Worm (Caenorhabditis elegans) whole organism, L1 larva: ENCODE measurements around the gene irld-14.

ENCODE experiments used
- C04F5.9 ChIP-seq: sonication (generic microtip); optimal IDR thresholded peaks from 2 replicates; lab custom pipeline; 2016; ENCODE audit warnings: missing genetic modification characterization, missing compliant biosample characterization
- aha-1 ChIP-seq: fragments of 150-350 bp; optimal IDR thresholded peaks from 2 replicates; lab custom pipeline; 2014; ENCODE audit warnings: missing biosample characterization, missing genetic modification characterization
- ama-1 ChIP-seq: fragments of 150-350 bp; optimal IDR thresholded peaks from 2 replicates; lab custom pipeline; 2014
- blmp-1 ChIP-seq: fragments of 150-350 bp; optimal IDR thresholded peaks from 2 replicates; lab custom pipeline; 2014; ENCODE audit warnings: missing biosample characterization, missing genetic modification characterization
- ceh-63 ChIP-seq: fragments of 200-800 bp; sonication (Bioruptor generic); optimal IDR thresholded peaks from 2 replicates; lab custom pipeline; 2018; ENCODE audit warnings: mild to moderate bottlenecking, missing genetic modification characterization, missing compliant biosample characterization
- ceh-8 ChIP-seq: fragments of 200-800 bp; sonication (Bioruptor generic); optimal IDR thresholded peaks from 2 replicates; lab custom pipeline; 2018; ENCODE audit warnings: mild to moderate bottlenecking, missing genetic modification characterization, moderate library complexity, missing compliant biosample characterization
- ceh-88 ChIP-seq: fragments of 200-800 bp; sonication (Bioruptor generic); IDR thresholded peaks from 2 replicates; pipeline ENCODE4 v1.3.6; 2022; ENCODE audit warnings: missing genetic modification characterization, missing compliant biosample characterization
- ces-1 ChIP-seq: fragments of 150-350 bp; optimal IDR thresholded peaks from 2 replicates; lab custom pipeline; 2014; ENCODE audit warnings: missing biosample characterization, missing genetic modification reagents, missing genetic modification characterization
- dsc-1 ChIP-seq: sonication (generic microtip); optimal IDR thresholded peaks from 2 replicates; lab custom pipeline; 2016; ENCODE audit warnings: mild to moderate bottlenecking, missing genetic modification characterization, missing compliant biosample characterization
- efl-1 ChIP-seq, 4 experiments: fragments of 150-350 bp; optimal IDR thresholded peaks in 3 of 4; peaks in 1 of 4; 1 replicate in 1 of 4; 2 replicates in 3 of 4; lab custom pipeline; 2014; ENCODE audit warnings: missing biosample characterization in 2 of 4, missing genetic modification characterization in 2 of 4, missing genetic modification reagents in 2 of 4
- egl-13 ChIP-seq: sonication (generic microtip); optimal IDR thresholded peaks from 2 replicates; lab custom pipeline; 2016; ENCODE audit warnings: missing genotype, missing genetic modification reagents, missing genetic modification characterization, missing compliant biosample characterization
- elt-2 ChIP-seq: sonication (generic microtip); optimal IDR thresholded peaks from 2 replicates; lab custom pipeline; 2016; ENCODE audit warnings: missing genetic modification characterization, mild to moderate bottlenecking, inconsistent platforms, missing compliant biosample characterization, missing genetic modification reagents
- elt-3 ChIP-seq, 6 experiments: fragments of 150-350 bp in 1 of 6; sonication (generic microtip); optimal IDR thresholded peaks; 2 replicates each; lab custom pipeline; 2017 to 2018; ENCODE audit warnings: missing biosample characterization in 6 of 6, missing genetic modification characterization in 6 of 6, inconsistent platforms in 1 of 6
- ets-5 ChIP-seq: fragments of 200-800 bp; sonication (Bioruptor generic); IDR thresholded peaks from 2 replicates; pipeline ENCODE4 v1.3.6; 2022; ENCODE audit warnings: missing genetic modification characterization, missing compliant biosample characterization
- fkh-4 ChIP-seq: sonication (generic microtip); optimal IDR thresholded peaks from 2 replicates; lab custom pipeline; 2016; ENCODE audit warnings: missing compliant biosample characterization, missing genetic modification characterization, borderline replicate concordance
- fkh-8 ChIP-seq: sonication (generic microtip); optimal IDR thresholded peaks from 2 replicates; lab custom pipeline; 2016; ENCODE audit warnings: mild to moderate bottlenecking, missing genetic modification characterization, missing compliant biosample characterization
- hlh-17 ChIP-seq: fragments of 200-800 bp; sonication (Bioruptor generic); optimal IDR thresholded peaks from 2 replicates; lab custom pipeline; 2018; ENCODE audit warnings: missing genetic modification characterization, mild to moderate bottlenecking, missing compliant biosample characterization, moderate library complexity, borderline replicate concordance
- hpl-2 ChIP-seq: fragments of 150-350 bp; optimal IDR thresholded peaks from 2 replicates; lab custom pipeline; 2014; ENCODE audit warnings: missing biosample characterization, missing genetic modification reagents, missing genetic modification characterization
- irx-1 ChIP-seq: sonication (generic microtip); optimal IDR thresholded peaks from 2 replicates; lab custom pipeline; 2016; ENCODE audit warnings: missing genetic modification characterization, missing compliant biosample characterization
- jun-1 ChIP-seq: fragments of 150-350 bp; optimal IDR thresholded peaks from 2 replicates; lab custom pipeline; 2014; ENCODE audit warnings: missing biosample characterization, missing genetic modification reagents, missing genetic modification characterization
- lin-15B ChIP-seq: fragments of 150-350 bp; sonication (generic microtip); optimal IDR thresholded peaks from 3 replicates; lab custom pipeline; 2014; ENCODE audit warnings: missing biosample characterization, missing genetic modification characterization
- lir-3 ChIP-seq: sonication (generic microtip); optimal IDR thresholded peaks from 2 replicates; lab custom pipeline; 2016; ENCODE audit warnings: mild to moderate bottlenecking, missing genetic modification characterization, moderate library complexity, missing compliant biosample characterization; ENCODE audit not compliant: poor library complexity
- lsy-2 ChIP-seq, 2 experiments: fragments of 150-350 bp; optimal IDR thresholded peaks; 2 replicates each; lab custom pipeline; 2014; ENCODE audit warnings: missing biosample characterization in 2 of 2, missing genetic modification characterization in 2 of 2
- mef-2 ChIP-seq: fragments of 150-350 bp; optimal IDR thresholded peaks from 2 replicates; lab custom pipeline; 2014; ENCODE audit warnings: missing biosample characterization, missing genetic modification characterization
- mep-1 ChIP-seq: fragments of 150-350 bp; optimal IDR thresholded peaks from 2 replicates; lab custom pipeline; 2014; ENCODE audit warnings: missing biosample characterization, missing genetic modification characterization
- nhr-11 ChIP-seq: fragments of 150-350 bp; optimal IDR thresholded peaks from 2 replicates; lab custom pipeline; 2014; ENCODE audit warnings: missing biosample characterization, missing genetic modification characterization
- nhr-12 ChIP-seq: sonication (generic microtip); optimal IDR thresholded peaks from 2 replicates; lab custom pipeline; 2017; ENCODE audit warnings: missing biosample characterization, missing genetic modification characterization
- nhr-19 ChIP-seq: fragments of 200-800 bp; sonication (Bioruptor generic); conservative IDR thresholded peaks from 2 replicates; pipeline ENCODE4 v1.3.6; 2022; ENCODE audit warnings: missing genetic modification characterization, missing compliant biosample characterization
- nhr-28 ChIP-seq: fragments of 150-350 bp; optimal IDR thresholded peaks from 2 replicates; lab custom pipeline; 2014; ENCODE audit warnings: missing biosample characterization, missing genetic modification characterization
- nhr-47 ChIP-seq: sonication (generic microtip); optimal IDR thresholded peaks from 2 replicates; lab custom pipeline; 2016; ENCODE audit warnings: mild to moderate bottlenecking, missing genetic modification characterization, moderate library complexity, missing compliant biosample characterization
- nhr-76 ChIP-seq: sonication (generic microtip); optimal IDR thresholded peaks from 2 replicates; lab custom pipeline; 2017; ENCODE audit warnings: missing biosample characterization, missing genetic modification characterization
- nhr-85 ChIP-seq: sonication (generic microtip); peaks from one replicate; lab custom pipeline; 2016; ENCODE audit warnings: missing genetic modification characterization, inconsistent platforms, missing compliant biosample characterization
- nhr-90 ChIP-seq: sonication (generic microtip); optimal IDR thresholded peaks from 2 replicates; lab custom pipeline; 2016; ENCODE audit warnings: mild to moderate bottlenecking, missing genetic modification characterization, missing compliant biosample characterization; ENCODE audit not compliant: poor library complexity
- pag-3 ChIP-seq: sonication (generic microtip); optimal IDR thresholded peaks from 2 replicates; lab custom pipeline; 2017; ENCODE audit warnings: missing genetic modification characterization, mild to moderate bottlenecking, missing compliant biosample characterization, antibody characterized with exemption, borderline replicate concordance; ENCODE audit not compliant: insufficient read depth
- pax-3 ChIP-seq: fragments of 200-800 bp; sonication (Bioruptor generic); optimal IDR thresholded peaks from 2 replicates; lab custom pipeline; 2018; ENCODE audit warnings: mild to moderate bottlenecking, missing genetic modification characterization, moderate library complexity, missing compliant biosample characterization
- pqm-1 ChIP-seq: sonication (generic microtip); optimal IDR thresholded peaks from 3 replicates; lab custom pipeline; 2017; ENCODE audit warnings: missing biosample characterization, missing genetic modification characterization
- rnt-1 ChIP-seq: sonication (generic microtip); optimal IDR thresholded peaks from 2 replicates; lab custom pipeline; 2016; ENCODE audit warnings: mild to moderate bottlenecking, missing genetic modification characterization, moderate library complexity, missing compliant biosample characterization
- sox-4 ChIP-seq: sonication (generic microtip); optimal IDR thresholded peaks from 2 replicates; lab custom pipeline; 2016; ENCODE audit warnings: missing genetic modification characterization, missing compliant biosample characterization
- sptf-1 ChIP-seq: fragments of 150-350 bp; optimal IDR thresholded peaks from 2 replicates; lab custom pipeline; 2014; ENCODE audit warnings: missing biosample characterization, missing genetic modification characterization
- tbx-2 ChIP-seq: sonication (generic microtip); optimal IDR thresholded peaks from 2 replicates; lab custom pipeline; 2016; ENCODE audit warnings: missing genetic modification characterization, missing compliant biosample characterization
- tlp-1 ChIP-seq: fragments of 150-350 bp; optimal IDR thresholded peaks from 2 replicates; lab custom pipeline; 2014; ENCODE audit warnings: missing biosample characterization, missing genetic modification characterization
- unc-62 ChIP-seq: fragments of 150-350 bp; optimal IDR thresholded peaks from 2 replicates; lab custom pipeline; 2014; ENCODE audit warnings: missing biosample characterization, missing genetic modification reagents, missing genetic modification characterization
- unc-86 ChIP-seq: sonication (generic microtip); optimal IDR thresholded peaks from 2 replicates; lab custom pipeline; 2016; ENCODE audit warnings: missing genetic modification characterization, missing compliant biosample characterization
- vab-15 ChIP-seq: sonication (generic microtip); optimal IDR thresholded peaks from 2 replicates; lab custom pipeline; 2017; ENCODE audit warnings: missing genotype, mild to moderate bottlenecking, missing genetic modification characterization, missing compliant biosample characterization
- xbp-1 ChIP-seq: sonication (generic microtip); optimal IDR thresholded peaks from 2 replicates; lab custom pipeline; 2016; ENCODE audit warnings: missing genetic modification characterization, missing compliant biosample characterization
- ztf-11 ChIP-seq, 2 experiments: sonication (generic microtip); optimal IDR thresholded peaks; 2 replicates each; lab custom pipeline; 2016 to 2017; ENCODE audit warnings: missing genetic modification characterization in 2 of 2, missing biosample characterization in 1 of 2, missing compliant biosample characterization in 1 of 2

Gene irld-14

ce11 chrV:15002184-15002690, 5.9 kb downstream of the irld-14 start, which contains the start of the genes fib-1 and mut-15 (continued):
- peak in 4 of 6 experiments; percentile 45 to 85 (median 66) for TF ChIP-seq elt-3 (tag; optimal IDR thresholded peaks at IDR 0.05; lab: Kevin White, UChicago)
- peak; percentile 88 for TF ChIP-seq unc-86 (tag; lab: Kevin White, UChicago)
- peak; percentile 93 for TF ChIP-seq dsc-1 (tag; lab: Kevin White, UChicago)
- TF ChIP-seq ceh-88 (GFP tag; lab: Robert Waterston, UW) = peak; percentile 77
- TF ChIP-seq tlp-1 (tag; lab: Kevin White, UChicago) = no peak
- no peak for TF ChIP-seq nhr-28 (tag; lab: Kevin White, UChicago)
- peak; percentile 92 for TF ChIP-seq vab-15 (tag; lab: Kevin White, UChicago)
- peak; percentile 86 for TF ChIP-seq lir-3 (tag; lab: Kevin White, UChicago)
- TF ChIP-seq ceh-63 = peak; percentile 78
- peak; percentile 56 for TF ChIP-seq mef-2 (tag; lab: Kevin White, UChicago)
- peak; percentile 2 for TF ChIP-seq aha-1 (tag; lab: Kevin White, UChicago)
- TF ChIP-seq egl-13 (tag; lab: Kevin White, UChicago) = peak; percentile 86
- peak; percentile 82 for TF ChIP-seq ceh-8 (GFP tag; lab: Kevin White, UChicago)
- TF ChIP-seq ces-1 (GFP tag; lab: Kevin White, UChicago) = no peak
- peak; percentile 95 to 98 for TF ChIP-seq lsy-2 (tag; optimal IDR thresholded peaks at IDR 0.05; lab: Kevin White, UChicago)
- TF ChIP-seq nhr-12 (tag; lab: Kevin White, UChicago) = no peak
- peak; percentile 81 for TF ChIP-seq fkh-4 (tag; lab: Kevin White, UChicago)
- TF ChIP-seq elt-2 (tag; lab: Kevin White, UChicago) = peak; percentile 68
- TF ChIP-seq nhr-90 (tag; lab: Kevin White, UChicago) = peak; percentile 94
- TF ChIP-seq sox-4 = peak; percentile 87
- no peak for TF ChIP-seq hlh-17
- TF ChIP-seq nhr-19 (GFP tag; lab: Robert Waterston, UW) = peak; percentile 92
- TF ChIP-seq fkh-8 (tag; lab: Kevin White, UChicago) = peak; percentile 98
- TF ChIP-seq ztf-11 (tag; optimal IDR thresholded peaks at IDR 0.05; lab: Kevin White, UChicago) = peak in 1 of 2 experiments; percentile 92
- TF ChIP-seq blmp-1 (tag; lab: Kevin White, UChicago) = peak; percentile 73
- TF ChIP-seq tbx-2 (tag; lab: Kevin White, UChicago) = peak; percentile 93
- peak; percentile 6 for TF ChIP-seq ama-1 (lab: Kevin White, UChicago)
- TF ChIP-seq xbp-1 (tag; lab: Kevin White, UChicago) = peak; percentile 94
- TF ChIP-seq pag-3 (tag; lab: Kevin White, UChicago) = peak; percentile 71
- no peak for TF ChIP-seq pqm-1
- TF ChIP-seq rnt-1 (tag; lab: Kevin White, UChicago) = peak; percentile 97
- peak; percentile 94 for TF ChIP-seq mep-1 (tag; lab: Kevin White, UChicago)
- no peak for TF ChIP-seq ets-5 (GFP tag; lab: Robert Waterston, UW)
- TF ChIP-seq jun-1 (tag; lab: Kevin White, UChicago) = peak; percentile 87
- TF ChIP-seq irx-1 (tag; lab: Kevin White, UChicago) = peak; percentile 85
- TF ChIP-seq nhr-47 = peak; percentile 96

ce11 chrV:15004800-15005199, 8.5 kb downstream of the irld-14 start, which contains the start of gene hrde-2:
TSS of gene hrde-2 (plus strand) at chrV:15005100.
- TF ChIP-seq nhr-85 (tag; lab: Kevin White, UChicago) = no peak
- TF ChIP-seq mef-2 (tag; lab: Kevin White, UChicago) = no peak
- no peak for TF ChIP-seq sptf-1
- no peak for TF ChIP-seq lsy-2 (tag; optimal IDR thresholded peaks at IDR 0.05; lab: Kevin White, UChicago)
- TF ChIP-seq efl-1 (optimal IDR thresholded peaks at IDR 0.05; lab: Kevin White, UChicago) = no peak
- TF ChIP-seq efl-1 (GFP tag; optimal IDR thresholded peaks at IDR 0.05 in 1 of 2; lab: Kevin White, UChicago) = no peak
- TF ChIP-seq hpl-2 (GFP tag; lab: Kevin White, UChicago) = no peak
- TF ChIP-seq nhr-76 = no peak
- TF ChIP-seq lin-15B (tag; lab: Kevin White, UChicago) = no peak
- no peak for TF ChIP-seq unc-62 (GFP tag; lab: Kevin White, UChicago)
- no peak for TF ChIP-seq tlp-1 (tag; lab: Kevin White, UChicago)
- TF ChIP-seq hlh-17 = no peak
- TF ChIP-seq ceh-8 (GFP tag; lab: Kevin White, UChicago) = no peak
- TF ChIP-seq C04F5.9 (tag; lab: Kevin White, UChicago) = no peak
- TF ChIP-seq pax-3 = no peak
- no peak for TF ChIP-seq aha-1 (tag; lab: Kevin White, UChicago)
- TF ChIP-seq nhr-11 (tag; lab: Kevin White, UChicago) = no peak
